Worm (Caenorhabditis elegans) whole organism, L2 larva: ENCODE results near the gene duo-1.
A peak's percentile ranks its signal among the peaks of the same experiment; 100 is the strongest.

ENCODE experiments used
- C34F6.9 ChIP-seq: fragments of 150-350 bp; optimal IDR thresholded peaks from 2 replicates; lab custom pipeline; 2014; ENCODE audit warnings: missing biosample characterization, missing genetic modification characterization
- F13H6.1 ChIP-seq: sonication (generic microtip); optimal IDR thresholded peaks from 2 replicates; lab custom pipeline; 2016; ENCODE audit warnings: missing genetic modification characterization, missing compliant biosample characterization
- R02D3.7 ChIP-seq: fragments of 150-350 bp; optimal IDR thresholded peaks from 2 replicates; lab custom pipeline; 2014; ENCODE audit warnings: missing biosample characterization, missing genetic modification characterization
- ZK546.5 ChIP-seq: sonication (generic microtip); optimal IDR thresholded peaks from 2 replicates; lab custom pipeline; 2017; ENCODE audit warnings: missing biosample characterization, missing genetic modification characterization
- aly-2 ChIP-seq: fragments of 150-350 bp; optimal IDR thresholded peaks from 2 replicates; lab custom pipeline; 2014; ENCODE audit warnings: missing biosample characterization, missing genetic modification characterization
- blmp-1 ChIP-seq: sonication (generic microtip); optimal IDR thresholded peaks from 2 replicates; lab custom pipeline; 2017; ENCODE audit warnings: missing genetic modification characterization, mild to moderate bottlenecking, missing compliant biosample characterization, antibody characterized with exemption, moderate library complexity; ENCODE audit not compliant: insufficient read depth
- ceh-16 ChIP-seq: fragments of 150-350 bp; optimal IDR thresholded peaks from 2 replicates; lab custom pipeline; 2014; ENCODE audit warnings: missing biosample characterization, missing genetic modification characterization
- ceh-82 ChIP-seq: fragments of 150-350 bp; optimal IDR thresholded peaks from 2 replicates; lab custom pipeline; 2014; ENCODE audit warnings: missing biosample characterization, missing genetic modification characterization
- crh-2 ChIP-seq: sonication (generic microtip); optimal IDR thresholded peaks from 2 replicates; lab custom pipeline; 2017; ENCODE audit warnings: missing biosample characterization, missing genetic modification characterization
- dmd-4 ChIP-seq: sonication (generic microtip); optimal IDR thresholded peaks from 2 replicates; lab custom pipeline; 2017; ENCODE audit warnings: missing biosample characterization, missing genetic modification characterization
- elt-1 ChIP-seq: fragments of 150-350 bp; optimal IDR thresholded peaks from 2 replicates; lab custom pipeline; 2014; ENCODE audit warnings: missing biosample characterization, missing genetic modification characterization
- elt-3 ChIP-seq: sonication (generic microtip); optimal IDR thresholded peaks from 2 replicates; lab custom pipeline; 2017; ENCODE audit warnings: missing biosample characterization, missing genetic modification characterization
- fos-1 ChIP-seq: fragments of 150-350 bp; optimal IDR thresholded peaks from 2 replicates; lab custom pipeline; 2014; ENCODE audit warnings: missing biosample characterization, missing genetic modification characterization
- lin-11 ChIP-seq: fragments of 150-350 bp; sonication (generic microtip); optimal IDR thresholded peaks from 2 replicates; lab custom pipeline; 2014; ENCODE audit warnings: missing biosample characterization, missing genetic modification characterization, inconsistent platforms, mixed read lengths
- lin-39 ChIP-seq: fragments of 150-350 bp; optimal IDR thresholded peaks from 2 replicates; lab custom pipeline; 2014; ENCODE audit warnings: missing biosample characterization, missing genetic modification reagents, missing genetic modification characterization
- lsy-2 ChIP-seq, 2 experiments: fragments of 150-350 bp in 1 of 2; sonication (generic microtip) in 1 of 2; optimal IDR thresholded peaks; 2 replicates each; lab custom pipeline; 2014 to 2017; ENCODE audit warnings: missing biosample characterization in 2 of 2, missing genetic modification characterization in 2 of 2
- mab-5 ChIP-seq: fragments of 150-350 bp; optimal IDR thresholded peaks from 2 replicates; lab custom pipeline; 2014; ENCODE audit warnings: missing biosample characterization, missing genetic modification characterization
- mdl-1 ChIP-seq, 2 experiments: fragments of 150-350 bp in 1 of 2; sonication (generic microtip) in 1 of 2; optimal IDR thresholded peaks; 2 replicates each; lab custom pipeline; 2017; ENCODE audit warnings: missing biosample characterization in 2 of 2, missing genetic modification characterization in 2 of 2
- nhr-10 ChIP-seq: sonication (generic microtip); optimal IDR thresholded peaks from 2 replicates; lab custom pipeline; 2017; ENCODE audit warnings: missing biosample characterization, missing genetic modification characterization
- nhr-11 ChIP-seq: fragments of 150-350 bp; optimal IDR thresholded peaks from 2 replicates; lab custom pipeline; 2014; ENCODE audit warnings: missing biosample characterization, missing genetic modification characterization
- nhr-12 ChIP-seq: fragments of 150-350 bp; optimal IDR thresholded peaks from 2 replicates; lab custom pipeline; 2014; ENCODE audit warnings: missing biosample characterization, missing genetic modification characterization
- nhr-129 ChIP-seq: fragments of 150-350 bp; optimal IDR thresholded peaks from 2 replicates; lab custom pipeline; 2014; ENCODE audit warnings: missing biosample characterization, missing genetic modification characterization
- nhr-21 ChIP-seq: fragments of 150-350 bp; optimal IDR thresholded peaks from 2 replicates; lab custom pipeline; 2014; ENCODE audit warnings: missing biosample characterization, missing genetic modification characterization
- nhr-237 ChIP-seq: fragments of 150-350 bp; optimal IDR thresholded peaks from 2 replicates; lab custom pipeline; 2014; ENCODE audit warnings: missing biosample characterization, missing genetic modification characterization
- nhr-25 ChIP-seq: fragments of 150-350 bp; sonication (generic microtip); optimal IDR thresholded peaks from 3 replicates; lab custom pipeline; 2014; ENCODE audit warnings: missing biosample characterization, missing genetic modification characterization
- nhr-6 ChIP-seq: fragments of 150-350 bp; optimal IDR thresholded peaks from 2 replicates; lab custom pipeline; 2014; ENCODE audit warnings: missing biosample characterization, missing genetic modification characterization
- nhr-77 ChIP-seq: fragments of 150-350 bp; optimal IDR thresholded peaks from 2 replicates; lab custom pipeline; 2014; ENCODE audit warnings: missing biosample characterization, missing genetic modification characterization
- peb-1 ChIP-seq: fragments of 150-350 bp; optimal IDR thresholded peaks from 2 replicates; lab custom pipeline; 2014; ENCODE audit warnings: missing biosample characterization, missing genetic modification characterization
- sma-3 ChIP-seq: sonication (generic microtip); optimal IDR thresholded peaks from 2 replicates; lab custom pipeline; 2016; ENCODE audit warnings: missing genetic modification reagents, missing genetic modification characterization, missing compliant biosample characterization
- sma-9 ChIP-seq, 2 experiments: fragments of 150-350 bp in 1 of 2; sonication (generic microtip) in 1 of 2; optimal IDR thresholded peaks; 2 replicates each; lab custom pipeline; 2014 to 2016; ENCODE audit warnings: missing genetic modification characterization in 2 of 2, mild to moderate bottlenecking in 1 of 2, missing biosample characterization in 1 of 2, missing compliant biosample characterization in 1 of 2, missing genetic modification reagents in 1 of 2, moderate library complexity in 1 of 2
- snpc-4 ChIP-seq: fragments of 150-350 bp; optimal IDR thresholded peaks from 2 replicates; lab custom pipeline; 2014; ENCODE audit warnings: missing biosample characterization, missing genetic modification characterization
- unc-39 ChIP-seq: fragments of 150-350 bp; optimal IDR thresholded peaks from 2 replicates; lab custom pipeline; 2014; ENCODE audit warnings: missing biosample characterization, missing genetic modification characterization
- unc-55 ChIP-seq: fragments of 150-350 bp; sonication (generic microtip); optimal IDR thresholded peaks from 3 replicates; lab custom pipeline; 2014; ENCODE audit warnings: missing biosample characterization, missing genetic modification reagents, missing genetic modification characterization
- unc-62 ChIP-seq: fragments of 150-350 bp; optimal IDR thresholded peaks from 2 replicates; lab custom pipeline; 2014; ENCODE audit warnings: missing biosample characterization, missing genetic modification reagents, missing genetic modification characterization
- ztf-1 ChIP-seq: fragments of 200-800 bp; sonication (Bioruptor generic); conservative IDR thresholded peaks from 2 replicates; pipeline ENCODE4 v1.3.6; 2022; ENCODE audit warnings: missing genetic modification characterization, missing compliant biosample characterization
- ztf-11 ChIP-seq: sonication (generic microtip); optimal IDR thresholded peaks from 2 replicates; lab custom pipeline; 2017; ENCODE audit warnings: missing biosample characterization, missing genetic modification characterization
- ztf-4 ChIP-seq: fragments of 150-350 bp; optimal IDR thresholded peaks from 2 replicates; lab custom pipeline; 2014; ENCODE audit warnings: missing biosample characterization, missing genetic modification characterization

Gene duo-1

ce11 chrV:11508773-11509172 lies 45.7 kb upstream of the duo-1 start, which contains the start of gene ttll-5:
Gene ttll-5 (plus strand): TSS chrV:11509060.
- TF ChIP-seq ztf-1 (GFP tag; lab: Robert Waterston, UW) (no peak), nhr-11 (tag; lab: Kevin White, UChicago) (no peak), nhr-129 (no peak), sma-9 (GFP tag; optimal IDR thresholded peaks at IDR 0.05; lab: Kevin White, UChicago) (peak; percentile 87), sma-9 (tag; optimal IDR thresholded peaks at IDR 0.05; lab: Kevin White, UChicago) (no peak), nhr-77 (no peak), elt-3 (tag; lab: Kevin White, UChicago) (no peak), nhr-12 (tag; lab: Kevin White, UChicago) (no peak), nhr-237 (tag; lab: Kevin White, UChicago) (no peak), sma-3 (GFP tag; lab: Kevin White, UChicago) (peak; percentile 12), snpc-4 (no peak), unc-39 (tag; lab: Kevin White, UChicago) (no peak), peb-1 (no peak), nhr-25 (peak; percentile 66), lin-11 (tag; lab: Kevin White, UChicago) (no peak), ZK546.5 (tag; lab: Kevin White, UChicago) (no peak), blmp-1 (tag; lab: Kevin White, UChicago) (peak; percentile 70), ztf-11 (tag; lab: Kevin White, UChicago) (no peak), F13H6.1 (tag; lab: Kevin White, UChicago) (no peak), nhr-21 (tag; lab: Kevin White, UChicago) (no peak), nhr-6 (no peak), fos-1 (tag; lab: Kevin White, UChicago) (peak; percentile 35), ceh-82 (tag; lab: Kevin White, UChicago) (no peak)

- TF ChIP-seq sma-9 (GFP tag; optimal IDR thresholded peaks at IDR 0.05; lab: Kevin White, UChicago) (no peak), sma-9 (tag; optimal IDR thresholded peaks at IDR 0.05; lab: Kevin White, UChicago) (no peak), dmd-4 (tag; lab: Kevin White, UChicago) (no peak), nhr-10 (tag; lab: Kevin White, UChicago) (no peak), aly-2 (tag; lab: Kevin White, UChicago) (no peak), blmp-1 (tag; lab: Kevin White, UChicago) (no peak), lin-39 (no peak), crh-2 (tag; lab: Kevin White, UChicago) (no peak), mab-5 (tag; lab: Kevin White, UChicago) (no peak), nhr-6 (no peak), C34F6.9 (no peak), F13H6.1 (tag; lab: Kevin White, UChicago) (no peak), ztf-11 (tag; lab: Kevin White, UChicago) (no peak), elt-1 (tag; lab: Kevin White, UChicago) (no peak), mdl-1 (tag; optimal IDR thresholded peaks at IDR 0.05; lab: Kevin White, UChicago) (no peak), unc-62 (GFP tag; lab: Kevin White, UChicago) (no peak), ZK546.5 (tag; lab: Kevin White, UChicago) (no peak), nhr-11 (tag; lab: Kevin White, UChicago) (no peak), sma-3 (GFP tag; lab: Kevin White, UChicago) (no peak), ztf-4 (tag; lab: Kevin White, UChicago) (no peak)
Measured at ce11 chrV:11513432-11513831, 41.0 kb upstream of the duo-1 start, which contains the start of gene C55A6.3. Gene C55A6.3 (minus strand): TSS chrV:11513532.

- TF ChIP-seq ztf-11 (tag; lab: Kevin White, UChicago) (no peak), aly-2 (tag; lab: Kevin White, UChicago) (no peak), unc-55 (GFP tag; lab: Kevin White, UChicago) (no peak), lsy-2 (tag; optimal IDR thresholded peaks at IDR 0.05; lab: Kevin White, UChicago) (no peak), ceh-16 (tag; lab: Kevin White, UChicago) (no peak), R02D3.7 (tag; lab: Kevin White, UChicago) (no peak), sma-9 (GFP tag; optimal IDR thresholded peaks at IDR 0.05; lab: Kevin White, UChicago) (no peak), sma-9 (tag; optimal IDR thresholded peaks at IDR 0.05; lab: Kevin White, UChicago) (no peak), ztf-4 (tag; lab: Kevin White, UChicago) (no peak)
- TF ChIP-seq, all 48 proteins: peak for 0
Measured at ce11 chrV:11514677-11515076, 39.8 kb upstream of the duo-1 start, which contains the start of gene C55A6.6. Gene C55A6.6 (minus strand): TSS chrV:11514737.
